Fruit fly (Drosophila melanogaster) whole organism, adult: ENCODE data around the gene rk.

ENCODE experiments used
- CG11617 ChIP-seq: fragments of 200-800 bp; sonication (Bioruptor generic); optimal IDR thresholded peaks from 2 replicates; lab custom pipeline; 2017; ENCODE audit warnings: mild to moderate bottlenecking, missing biosample characterization, missing genetic modification reagents, missing genetic modification characterization
- CG12768 ChIP-seq: fragments of 200-800 bp; sonication (Bioruptor generic); optimal IDR thresholded peaks from 2 replicates; lab custom pipeline; 2017; ENCODE audit warnings: missing biosample characterization, missing genetic modification characterization, mild to moderate bottlenecking, moderate library complexity, missing genetic modification reagents
- CG14711 ChIP-seq: fragments of 200-800 bp; sonication (Bioruptor generic); optimal IDR thresholded peaks from 2 replicates; lab custom pipeline; 2018; ENCODE audit warnings: missing biosample characterization, mild to moderate bottlenecking, missing genetic modification characterization, moderate library complexity
- CG1620 ChIP-seq: fragments of 200-800 bp; sonication (Bioruptor generic); optimal IDR thresholded peaks from 2 replicates; lab custom pipeline; 2016; ENCODE audit warnings: missing biosample characterization, missing genetic modification characterization
- CG33017 ChIP-seq: fragments of 200-800 bp; sonication (Bioruptor generic); optimal IDR thresholded peaks from 2 replicates; lab custom pipeline; 2018; ENCODE audit warnings: missing biosample characterization, mild to moderate bottlenecking, missing genetic modification characterization, moderate library complexity
- CG5204 ChIP-seq: fragments of 200-800 bp; sonication (Bioruptor generic); optimal IDR thresholded peaks from 2 replicates; lab custom pipeline; 2016; ENCODE audit warnings: missing biosample characterization, missing genetic modification characterization
- CG7045 ChIP-seq: fragments of 200-800 bp; sonication (Bioruptor generic); optimal IDR thresholded peaks from 2 replicates; lab custom pipeline; 2017; ENCODE audit warnings: missing biosample characterization, mild to moderate bottlenecking, missing genetic modification characterization
- CG7101 ChIP-seq: fragments of 200-800 bp; sonication (Bioruptor generic); optimal IDR thresholded peaks from 2 replicates; lab custom pipeline; 2018; ENCODE audit warnings: missing biosample characterization, mild to moderate bottlenecking, missing genetic modification characterization, moderate library complexity
- Clk ChIP-seq: fragments of 200-800 bp; sonication (Bioruptor generic); optimal IDR thresholded peaks from 2 replicates; lab custom pipeline; 2017; ENCODE audit warnings: missing biosample characterization, missing genetic modification characterization
- Crg-1 ChIP-seq: fragments of 200-800 bp; sonication (Bioruptor generic); optimal IDR thresholded peaks from 2 replicates; lab custom pipeline; 2016; ENCODE audit warnings: missing biosample characterization, missing genetic modification characterization
- Hr96 ChIP-seq: fragments of 200-800 bp; sonication (Bioruptor generic); optimal IDR thresholded peaks from 2 replicates; lab custom pipeline; 2016; ENCODE audit warnings: missing biosample characterization, missing genetic modification characterization
- Mnt ChIP-seq: fragments of 200-800 bp; sonication (Bioruptor generic); optimal IDR thresholded peaks from 2 replicates; lab custom pipeline; 2016; ENCODE audit warnings: missing biosample characterization, mild to moderate bottlenecking, missing genetic modification characterization
- bab1 ChIP-seq: fragments of 200-800 bp; sonication (Bioruptor generic); optimal IDR thresholded peaks from 3 replicates; lab custom pipeline; 2019; ENCODE audit warnings: missing biosample characterization, mild to moderate bottlenecking, missing genetic modification characterization, moderate library complexity
- cic ChIP-seq: fragments of 200-800 bp; sonication (Bioruptor generic); optimal IDR thresholded peaks from 2 replicates; lab custom pipeline; 2017; ENCODE audit warnings: missing biosample characterization, mild to moderate bottlenecking, missing genetic modification characterization, moderate library complexity
- cnc ChIP-seq, 2 experiments: fragments of >200 bp; optimal IDR thresholded peaks; 2 replicates each; lab custom pipeline; 2017
- kay ChIP-seq: fragments of 200-800 bp; sonication (Bioruptor generic); peaks from one replicate; lab custom pipeline; 2016; ENCODE audit warnings: missing biosample characterization, missing genetic modification characterization, borderline replicate concordance
- ovo ChIP-seq: fragments of 200-800 bp; sonication (Bioruptor generic); optimal IDR thresholded peaks from 2 replicates; lab custom pipeline; 2016; ENCODE audit warnings: missing biosample characterization, missing genetic modification characterization
- pad ChIP-seq: fragments of 200-800 bp; sonication (Bioruptor generic); optimal IDR thresholded peaks from 3 replicates; lab custom pipeline; 2017; ENCODE audit warnings: missing biosample characterization, missing genetic modification characterization, mild to moderate bottlenecking, moderate library complexity, missing genetic modification reagents
- tj ChIP-seq: fragments of 200-800 bp; sonication (Bioruptor generic); optimal IDR thresholded peaks from 3 replicates; lab custom pipeline; 2017; ENCODE audit warnings: missing biosample characterization, mild to moderate bottlenecking, missing genetic modification characterization, moderate library complexity
- toe ChIP-seq: fragments of 200-800 bp; sonication (Bioruptor generic); optimal IDR thresholded peaks from 2 replicates; lab custom pipeline; 2016; ENCODE audit warnings: missing biosample characterization, missing genetic modification characterization

Gene rk

dm6 chr2L:13967846-13968350, 33.1 kb downstream of the rk start, which contains the start of gene NimB3:
TSS of gene NimB3 (minus strand) at chr2L:13967985.
- TF ChIP-seq Clk (no peak), CG7101 (tag; lab: Kevin White, UChicago) (no peak), CG11617 (GFP tag; lab: Kevin White, UChicago) (no peak), CG1620 (GFP tag; lab: Kevin White, UChicago) (no peak), CG33017 (tag; lab: Kevin White, UChicago) (no peak), CG5204 (GFP tag; lab: Kevin White, UChicago) (no peak), pad (GFP tag; lab: Kevin White, UChicago) (no peak), cic (GFP tag; lab: Kevin White, UChicago) (no peak), bab1 (GFP tag; lab: Kevin White, UChicago) (no peak), cnc (optimal IDR thresholded peaks at IDR 0.05; lab: Kevin White, UChicago) (no peak), kay (GFP tag; lab: Kevin White, UChicago) (no peak), CG12768 (GFP tag; lab: Kevin White, UChicago) (no peak), Mnt (GFP tag; lab: Kevin White, UChicago) (no peak), CG14711 (tag; lab: Kevin White, UChicago) (no peak), ovo (no peak), Crg-1 (GFP tag; lab: Kevin White, UChicago) (no peak), tj (GFP tag; lab: Kevin White, UChicago) (no peak)

DNA sequence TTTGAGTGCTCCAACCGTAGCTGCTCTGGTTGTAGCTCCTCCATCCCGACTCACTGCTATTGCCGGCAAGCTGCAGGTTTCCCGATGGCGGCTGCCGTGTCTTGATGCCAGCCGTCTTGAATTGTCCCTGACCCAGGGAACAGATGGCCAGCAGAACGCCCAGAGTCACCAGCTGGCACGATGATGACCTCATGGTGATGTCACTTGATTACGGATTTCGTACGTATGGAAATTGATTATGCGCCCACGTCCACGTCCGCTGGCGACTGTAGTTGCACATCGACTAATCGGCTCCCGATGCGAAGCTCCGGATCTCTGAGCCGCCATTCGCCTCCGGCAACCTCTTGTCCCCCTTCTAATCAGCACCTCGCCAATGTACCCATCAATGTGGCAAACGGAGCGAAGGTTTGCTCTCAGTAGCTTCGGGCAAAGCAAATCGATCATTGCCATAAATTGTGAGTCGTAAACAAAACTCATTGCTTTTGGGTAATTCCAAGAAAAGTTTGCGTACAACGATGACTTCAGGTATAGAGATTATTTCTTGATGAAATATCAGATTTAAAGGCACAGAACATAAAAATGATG, 34.2 kb downstream of the rk start, which contains the start of gene NimB2:
Gene NimB2 (minus strand): TSS at position 287 of the 585 bp plus-strand sequence.
- TF ChIP-seq cic (GFP tag; lab: Kevin White, UChicago) (no peak), CG7101 (tag; lab: Kevin White, UChicago) (no peak), toe (GFP tag; lab: Kevin White, UChicago) (no peak), bab1 (GFP tag; lab: Kevin White, UChicago) (no peak)

DNA sequence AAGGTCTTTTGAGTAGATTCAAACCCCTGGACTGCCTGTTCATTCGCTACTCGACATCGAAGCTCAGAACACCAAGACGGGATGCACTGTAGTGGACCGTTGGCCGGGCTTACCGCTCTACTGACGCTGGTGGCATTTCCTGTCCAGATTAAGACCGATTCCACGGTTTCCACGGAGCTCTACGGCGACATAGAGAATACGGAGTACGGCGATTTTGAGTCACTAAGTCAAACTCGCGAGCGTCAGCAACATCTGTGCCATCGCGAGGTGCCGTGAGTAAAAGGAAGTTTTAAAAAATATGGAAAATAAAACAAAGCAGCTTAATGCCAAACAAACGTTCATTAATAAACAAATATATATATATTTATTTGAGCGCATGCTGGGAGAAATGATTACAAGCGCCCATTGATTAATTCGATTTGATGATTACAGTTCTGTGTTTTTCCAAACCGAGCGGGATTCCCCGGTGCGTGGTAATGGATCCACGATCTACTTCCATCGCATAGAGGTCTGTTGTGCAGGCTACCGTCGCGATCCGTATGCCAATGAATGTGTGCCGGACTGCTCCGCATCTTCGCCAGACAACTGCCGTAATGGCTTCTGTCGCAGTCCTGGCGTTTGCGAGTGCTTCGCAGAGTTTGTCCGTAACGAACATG, 37.5 kb downstream of the rk start, which contains the start of gene NimB1:
Gene NimB1 (plus strand): TSS at position 41 of the 656 bp plus-strand sequence.
- peak; percentile 41 for TF ChIP-seq cic (GFP tag; lab: Kevin White, UChicago)
- no peak for TF ChIP-seq toe (GFP tag; lab: Kevin White, UChicago)

DNA sequence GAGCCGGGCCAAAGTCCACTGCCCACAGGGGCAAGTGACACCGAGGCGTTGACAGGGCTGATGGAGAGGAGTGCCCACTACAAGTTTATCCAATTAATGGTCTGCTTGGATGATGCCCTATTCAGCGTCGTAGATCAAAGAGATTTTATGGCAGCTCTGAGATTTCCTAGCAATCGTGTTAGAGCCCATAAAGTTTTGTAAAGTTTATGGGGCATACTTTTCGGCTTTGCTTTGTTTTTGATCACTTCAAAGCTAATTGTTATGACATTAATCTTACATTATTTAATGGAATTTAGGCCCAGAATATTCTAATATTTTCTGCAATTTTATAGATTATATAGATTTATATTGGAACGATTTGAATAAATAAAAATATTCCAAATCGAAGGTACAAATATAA, 40.6 kb downstream of the rk start:
- TF ChIP-seq toe (GFP tag; lab: Kevin White, UChicago) = no peak
- no peak for TF ChIP-seq kay (GFP tag; lab: Kevin White, UChicago)
- TF ChIP-seq ovo = no peak
- no peak for TF ChIP-seq CG12768 (GFP tag; lab: Kevin White, UChicago)
- TF ChIP-seq CG5204 (GFP tag; lab: Kevin White, UChicago) = no peak
- no peak for TF ChIP-seq tj (GFP tag; lab: Kevin White, UChicago)
- TF ChIP-seq Crg-1 (GFP tag; lab: Kevin White, UChicago) = no peak
- no peak for TF ChIP-seq CG33017 (tag; lab: Kevin White, UChicago)
- TF ChIP-seq Mnt (GFP tag; lab: Kevin White, UChicago) = no peak
- no peak for TF ChIP-seq cic (GFP tag; lab: Kevin White, UChicago)
- TF ChIP-seq CG7101 (tag; lab: Kevin White, UChicago) = no peak
- no peak for TF ChIP-seq pad (GFP tag; lab: Kevin White, UChicago)
- TF ChIP-seq CG7045 (GFP tag; lab: Kevin White, UChicago) = no peak

DNA sequence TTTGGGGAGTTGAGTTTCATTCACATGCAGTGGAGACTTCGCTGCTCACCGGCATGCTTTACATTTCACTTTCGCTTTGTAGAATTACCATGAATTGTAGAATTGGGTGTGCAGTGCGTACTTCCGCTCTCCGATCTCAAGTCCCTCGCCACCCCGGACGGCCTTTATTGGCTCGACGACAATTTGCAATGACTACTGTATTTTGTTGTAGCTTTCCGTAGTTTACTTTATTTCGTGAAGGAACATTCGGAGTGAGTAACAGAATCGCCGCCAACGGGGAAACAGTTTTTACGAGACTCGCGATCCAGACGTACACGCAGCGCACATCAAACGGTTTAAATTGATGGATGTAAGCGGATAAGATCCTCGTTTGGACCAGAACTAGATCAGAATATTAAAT, 43.8 kb downstream of the rk start, which contains the start of gene NimA:
Gene NimA (plus strand): TSS at position 301 of the 400 bp plus-strand sequence.
- no peak for TF ChIP-seq ovo

DNA sequence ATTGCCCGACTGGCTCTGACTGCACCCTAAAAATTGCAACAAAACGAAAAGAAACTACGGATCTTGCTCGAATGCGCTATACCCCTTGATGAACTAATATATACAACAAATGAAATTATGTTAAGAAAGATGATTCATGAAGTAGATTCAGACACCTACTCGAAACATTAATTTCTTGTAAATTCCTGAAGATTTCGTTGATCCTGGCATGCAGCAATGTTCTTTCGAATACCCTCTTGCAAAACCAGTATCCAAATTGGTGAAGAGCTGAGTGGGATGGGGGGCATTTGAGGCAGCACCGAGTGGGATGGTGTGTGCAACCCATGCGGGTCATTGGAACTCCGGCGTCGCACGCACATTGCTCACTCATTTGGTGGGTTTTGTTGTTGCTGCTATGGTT, 45.3 kb downstream of the rk start:
- TF ChIP-seq Hr96 (no peak), Mnt (GFP tag; lab: Kevin White, UChicago) (no peak), pad (GFP tag; lab: Kevin White, UChicago) (no peak), cnc (optimal IDR thresholded peaks at IDR 0.05; lab: Kevin White, UChicago) (no peak), CG7045 (GFP tag; lab: Kevin White, UChicago) (no peak), Crg-1 (GFP tag; lab: Kevin White, UChicago) (no peak), CG33017 (tag; lab: Kevin White, UChicago) (no peak), ovo (no peak)

DNA sequence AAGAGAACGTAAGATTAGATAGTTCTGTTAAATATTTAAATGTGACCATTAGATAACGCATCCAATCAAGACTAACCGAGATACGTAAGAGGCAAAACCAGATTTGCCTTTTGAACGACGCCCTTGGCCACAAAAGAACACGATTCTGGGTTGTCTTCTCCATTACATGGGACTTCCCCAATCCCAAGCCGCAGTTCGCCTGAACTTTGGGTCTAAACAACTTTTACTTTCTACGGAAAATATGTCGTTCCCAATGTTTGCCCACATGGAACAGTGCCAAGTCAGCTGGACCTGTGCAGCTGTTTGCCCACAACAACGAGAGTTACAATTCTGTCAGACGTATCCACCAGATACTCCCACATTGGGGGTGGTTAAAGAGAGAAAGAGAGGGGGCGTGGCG, 51.3 kb downstream of the rk start:
- TF ChIP-seq Clk (no peak), Crg-1 (GFP tag; lab: Kevin White, UChicago) (no peak), cnc (optimal IDR thresholded peaks at IDR 0.05; lab: Kevin White, UChicago) (no peak), cic (GFP tag; lab: Kevin White, UChicago) (no peak), ovo (no peak), CG33017 (tag; lab: Kevin White, UChicago) (no peak), CG14711 (tag; lab: Kevin White, UChicago) (no peak), Mnt (GFP tag; lab: Kevin White, UChicago) (no peak), pad (GFP tag; lab: Kevin White, UChicago) (no peak), CG1620 (GFP tag; lab: Kevin White, UChicago) (no peak), tj (GFP tag; lab: Kevin White, UChicago) (no peak), CG7045 (GFP tag; lab: Kevin White, UChicago) (no peak), bab1 (GFP tag; lab: Kevin White, UChicago) (no peak), CG7101 (tag; lab: Kevin White, UChicago) (no peak), CG12768 (GFP tag; lab: Kevin White, UChicago) (no peak), kay (GFP tag; lab: Kevin White, UChicago) (no peak), toe (GFP tag; lab: Kevin White, UChicago) (no peak), CG11617 (GFP tag; lab: Kevin White, UChicago) (no peak), Hr96 (no peak)
